Worm (Caenorhabditis elegans) whole organism, young adult: Measurements from ENCODE around the gene dnj-9.

ENCODE experiments used
- D2030.7 ChIP-seq: fragments of 200-800 bp; sonication (Bioruptor generic); IDR thresholded peaks from 2 replicates; pipeline ENCODE4 v1.3.6; 2022; ENCODE audit warnings: missing genetic modification reagents, missing genetic modification characterization, missing compliant biosample characterization
- F23B12.7 ChIP-seq: sonication (generic microtip); optimal IDR thresholded peaks from 2 replicates; lab custom pipeline; 2017; ENCODE audit warnings: missing genetic modification characterization, mild to moderate bottlenecking, missing compliant biosample characterization, antibody characterized with exemption, moderate library complexity; ENCODE audit not compliant: insufficient read depth
- F37B4.10 ChIP-seq: fragments of 200-800 bp; sonication (Bioruptor generic); IDR thresholded peaks from 2 replicates; pipeline ENCODE4 v1.3.6; 2022; ENCODE audit warnings: missing genetic modification characterization, missing compliant biosample characterization
- F57C9.4 ChIP-seq: sonication (generic microtip); optimal IDR thresholded peaks from 2 replicates; lab custom pipeline; 2017; ENCODE audit warnings: mild to moderate bottlenecking, missing genetic modification characterization, missing compliant biosample characterization
- K11D2.4 ChIP-seq: fragments of 200-800 bp; sonication (Bioruptor generic); IDR thresholded peaks from 2 replicates; pipeline ENCODE4 v1.3.6; 2022; ENCODE audit warnings: missing genetic modification reagents, missing genetic modification characterization, missing compliant biosample characterization
- K12H6.12 ChIP-seq: fragments of 200-800 bp; sonication (Bioruptor generic); optimal IDR thresholded peaks from 2 replicates; lab custom pipeline; 2018; ENCODE audit warnings: mild to moderate bottlenecking, missing genetic modification characterization, missing compliant biosample characterization
- T07F8.4 ChIP-seq: sonication (generic microtip); optimal IDR thresholded peaks from 2 replicates; lab custom pipeline; 2016; ENCODE audit warnings: mild to moderate bottlenecking, missing genetic modification characterization, moderate library complexity, missing compliant biosample characterization
- Y53G8AR.9 ChIP-seq: fragments of 200-800 bp; sonication (Bioruptor generic); conservative IDR thresholded peaks from 2 replicates; pipeline ENCODE4 v1.3.6; 2022; ENCODE audit warnings: missing genetic modification reagents, missing genetic modification characterization, missing compliant biosample characterization
- ZK185.1 ChIP-seq: sonication (generic microtip); optimal IDR thresholded peaks from 2 replicates; lab custom pipeline; 2016; ENCODE audit warnings: mild to moderate bottlenecking, missing genetic modification characterization, missing compliant biosample characterization; ENCODE audit not compliant: poor library complexity, severe bottlenecking
- ama-1 ChIP-seq, 3 experiments: fragments of 150-350 bp in 1 of 3; sonication (generic microtip) in 2 of 3; optimal IDR thresholded peaks; 2 replicates each; lab custom pipeline; 2014 to 2018; ENCODE audit warnings: missing biosample characterization in 2 of 3, missing genetic modification characterization in 2 of 3, missing genetic modification reagents in 2 of 3
- atf-7 ChIP-seq: sonication (generic microtip); optimal IDR thresholded peaks from 2 replicates; lab custom pipeline; 2017; ENCODE audit warnings: mild to moderate bottlenecking, missing genetic modification characterization, missing compliant biosample characterization
- athp-1 ChIP-seq: sonication (generic microtip); optimal IDR thresholded peaks from 2 replicates; lab custom pipeline; 2017; ENCODE audit warnings: mild to moderate bottlenecking, missing genetic modification characterization, missing compliant biosample characterization
- attf-5 ChIP-seq: fragments of 200-800 bp; sonication (Bioruptor generic); optimal IDR thresholded peaks from 2 replicates; lab custom pipeline; 2018; ENCODE audit warnings: mild to moderate bottlenecking, missing genetic modification characterization, missing compliant biosample characterization
- bed-2 ChIP-seq: fragments of 200-800 bp; sonication (Bioruptor generic); IDR thresholded peaks from 2 replicates; pipeline ENCODE4 v1.3.6; 2022; ENCODE audit warnings: missing genetic modification reagents, missing genetic modification characterization, missing compliant biosample characterization
- cebp-1 ChIP-seq, 2 experiments: fragments of 200-800 bp in 1 of 2; sonication (Bioruptor generic) in 1 of 2; sonication (generic microtip) in 1 of 2; IDR thresholded peaks in 1 of 2; optimal IDR thresholded peaks in 1 of 2; 2 replicates each; pipeline versions ENCODE4 v1.3.6 to Lab custom; 2017 to 2022; ENCODE audit warnings: missing compliant biosample characterization in 2 of 2, missing genetic modification characterization in 2 of 2, mild to moderate bottlenecking in 1 of 2, missing genetic modification reagents in 1 of 2, moderate library complexity in 1 of 2
- ceh-27 ChIP-seq: fragments of 200-800 bp; sonication (Bioruptor generic); optimal IDR thresholded peaks from 2 replicates; lab custom pipeline; 2018; ENCODE audit warnings: mild to moderate bottlenecking, missing genetic modification characterization, moderate library complexity, missing compliant biosample characterization
- ceh-91 ChIP-seq: fragments of 200-800 bp; sonication (Bioruptor generic); IDR thresholded peaks from 2 replicates; pipeline ENCODE4 v1.3.6; 2022; ENCODE audit warnings: missing genetic modification reagents, missing genetic modification characterization, missing compliant biosample characterization
- dpl-1 ChIP-seq: fragments of 150-350 bp; optimal IDR thresholded peaks from 2 replicates; lab custom pipeline; 2014; ENCODE audit warnings: missing biosample characterization, missing genetic modification reagents, missing genetic modification characterization
- efl-1 ChIP-seq: fragments of 150-350 bp; optimal IDR thresholded peaks from 2 replicates; lab custom pipeline; 2014; ENCODE audit warnings: missing biosample characterization, missing genetic modification reagents, missing genetic modification characterization
- ekl-4 ChIP-seq: fragments of 200-800 bp; sonication (Bioruptor generic); IDR thresholded peaks from 2 replicates; pipeline ENCODE4 v1.3.6; 2022; ENCODE audit warnings: missing genetic modification reagents, missing genetic modification characterization, missing compliant biosample characterization
- fkh-3 ChIP-seq: sonication (generic microtip); optimal IDR thresholded peaks from 2 replicates; lab custom pipeline; 2016; ENCODE audit warnings: mild to moderate bottlenecking, missing genetic modification characterization, missing compliant biosample characterization
- hlh-26 ChIP-seq: fragments of 200-800 bp; sonication (Bioruptor generic); conservative IDR thresholded peaks from 2 replicates; pipeline ENCODE4 v1.3.6; 2022; ENCODE audit warnings: missing genetic modification reagents, missing genetic modification characterization, missing compliant biosample characterization
- hrde-1 ChIP-seq: sonication (generic microtip); optimal IDR thresholded peaks from 2 replicates; lab custom pipeline; 2016; ENCODE audit warnings: missing genetic modification characterization, mild to moderate bottlenecking, missing compliant biosample characterization, moderate library complexity, missing genotype, missing genetic modification reagents, borderline replicate concordance
- let-526 ChIP-seq: fragments of 200-800 bp; sonication (Bioruptor generic); IDR thresholded peaks from 2 replicates; pipeline ENCODE4 v1.3.6; 2022; ENCODE audit warnings: missing genetic modification reagents, missing genetic modification characterization, missing compliant biosample characterization
- let-607 ChIP-seq, 2 experiments: fragments of 200-800 bp in 1 of 2; sonication (Bioruptor generic) in 1 of 2; sonication (generic microtip) in 1 of 2; optimal IDR thresholded peaks; 2 replicates each; lab custom pipeline; 2016 to 2018; ENCODE audit warnings: mild to moderate bottlenecking in 2 of 2, missing compliant biosample characterization in 2 of 2, missing genetic modification characterization in 2 of 2, moderate library complexity in 2 of 2, missing genotype in 1 of 2
- lin-26 ChIP-seq: fragments of 200-800 bp; sonication (Bioruptor generic); IDR thresholded peaks from 2 replicates; pipeline ENCODE4 v1.3.6; 2022; ENCODE audit warnings: missing genetic modification reagents, missing genetic modification characterization, missing compliant biosample characterization
- lir-1 ChIP-seq: fragments of 200-800 bp; sonication (Bioruptor generic); conservative IDR thresholded peaks from 2 replicates; pipeline ENCODE4 v1.3.6; 2022; ENCODE audit warnings: missing genetic modification reagents, missing genetic modification characterization, missing compliant biosample characterization
- lsy-27 ChIP-seq: sonication (generic microtip); optimal IDR thresholded peaks from 2 replicates; lab custom pipeline; 2017; ENCODE audit warnings: missing genetic modification characterization, mild to moderate bottlenecking, missing compliant biosample characterization, antibody characterized with exemption, missing genotype, borderline replicate concordance; ENCODE audit not compliant: insufficient read depth
- madf-10 ChIP-seq: sonication (generic microtip); optimal IDR thresholded peaks from 2 replicates; lab custom pipeline; 2016; ENCODE audit warnings: mild to moderate bottlenecking, missing genetic modification characterization, missing compliant biosample characterization
- madf-8 ChIP-seq: fragments of 200-800 bp; sonication (Bioruptor generic); conservative IDR thresholded peaks from 2 replicates; pipeline ENCODE4 v1.3.6; 2022; ENCODE audit warnings: missing genetic modification reagents, missing genetic modification characterization, missing compliant biosample characterization
- mxl-1 ChIP-seq: sonication (generic microtip); optimal IDR thresholded peaks from 2 replicates; lab custom pipeline; 2016; ENCODE audit warnings: missing genetic modification characterization, missing compliant biosample characterization
- nfya-1 ChIP-seq: sonication (generic microtip); optimal IDR thresholded peaks from 2 replicates; lab custom pipeline; 2017; ENCODE audit warnings: antibody characterized with exemption, missing compliant biosample characterization, missing genetic modification characterization, borderline replicate concordance; ENCODE audit not compliant: insufficient read depth
- nfyb-1 ChIP-seq: fragments of 200-800 bp; sonication (Bioruptor generic); IDR thresholded peaks from 2 replicates; pipeline ENCODE4 v1.3.6; 2022; ENCODE audit warnings: missing genetic modification reagents, missing genetic modification characterization, missing compliant biosample characterization
- nhr-80 ChIP-seq: sonication (generic microtip); optimal IDR thresholded peaks from 2 replicates; lab custom pipeline; 2016; ENCODE audit warnings: missing genetic modification characterization, missing compliant biosample characterization
- pbrm-1 ChIP-seq: fragments of 200-800 bp; sonication (Bioruptor generic); IDR thresholded peaks from 2 replicates; pipeline ENCODE4 v1.3.6; 2022; ENCODE audit warnings: missing genetic modification reagents, missing genetic modification characterization, missing compliant biosample characterization
- rcor-1 ChIP-seq: fragments of 200-800 bp; sonication (Bioruptor generic); IDR thresholded peaks from 2 replicates; pipeline ENCODE4 v1.3.6; 2022; ENCODE audit warnings: missing genetic modification reagents, missing genetic modification characterization, missing compliant biosample characterization
- repo-1 ChIP-seq: sonication (generic microtip); optimal IDR thresholded peaks from 2 replicates; lab custom pipeline; 2017; ENCODE audit warnings: mild to moderate bottlenecking, missing genetic modification characterization, missing compliant biosample characterization
- sea-2 ChIP-seq: fragments of 200-800 bp; sonication (Bioruptor generic); IDR thresholded peaks from 2 replicates; pipeline ENCODE4 v1.3.6; 2022; ENCODE audit warnings: missing genetic modification characterization, missing compliant biosample characterization
- tbp1 ChIP-seq: fragments of 200-800 bp; sonication (Bioruptor generic); optimal IDR thresholded peaks from 2 replicates; lab custom pipeline; 2018; ENCODE audit warnings: mild to moderate bottlenecking, missing genetic modification characterization, missing compliant biosample characterization
- tbx-9 ChIP-seq: sonication (generic microtip); optimal IDR thresholded peaks from 2 replicates; lab custom pipeline; 2016; ENCODE audit warnings: borderline replicate concordance, missing genetic modification characterization, inconsistent platforms, missing compliant biosample characterization
- tlf-1 ChIP-seq: fragments of 200-800 bp; sonication (Bioruptor generic); optimal IDR thresholded peaks from 2 replicates; lab custom pipeline; 2018; ENCODE audit warnings: mild to moderate bottlenecking, missing genetic modification characterization, missing compliant biosample characterization
- zim-3 ChIP-seq: sonication (generic microtip); optimal IDR thresholded peaks from 2 replicates; lab custom pipeline; 2017; ENCODE audit warnings: mild to moderate bottlenecking, missing genetic modification characterization, moderate library complexity, missing compliant biosample characterization
- ztf-18 ChIP-seq: sonication (generic microtip); optimal IDR thresholded peaks from 2 replicates; lab custom pipeline; 2016; ENCODE audit warnings: missing genotype, mild to moderate bottlenecking, missing genetic modification characterization, missing compliant biosample characterization
- ztf-26 ChIP-seq: sonication (generic microtip); optimal IDR thresholded peaks from 2 replicates; lab custom pipeline; 2017; ENCODE audit warnings: missing genetic modification characterization, missing compliant biosample characterization

Gene dnj-9

DNA sequence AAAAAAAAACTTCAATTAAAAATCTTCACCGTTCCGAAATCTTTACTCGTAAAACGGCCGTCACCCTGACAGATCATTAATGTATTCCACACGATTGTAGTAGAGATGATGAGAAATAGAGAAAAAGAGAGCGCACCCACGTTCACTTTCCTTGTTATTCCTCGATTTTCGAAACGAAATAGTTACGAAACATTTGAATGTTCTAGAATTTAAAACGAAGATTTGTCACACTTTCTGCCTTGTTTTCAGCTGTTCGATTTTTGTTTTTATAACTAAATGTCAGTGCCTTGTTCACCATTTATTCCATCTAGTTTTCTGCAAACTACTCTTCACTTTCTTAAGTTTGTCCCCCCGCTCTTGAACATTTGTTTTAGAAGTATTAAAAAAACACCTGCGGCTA lies 2.9 kb downstream of the dnj-9 start:
- TF ChIP-seq cebp-1 (GFP tag; IDR thresholded peaks at IDR 0.05; lab: Robert Waterston, UW) (no peak), cebp-1 (tag; optimal IDR thresholded peaks at IDR 0.05; lab: Kevin White, UChicago) (peak; percentile 66), nfya-1 (no peak), madf-8 (no peak), T07F8.4 (tag; lab: Kevin White, UChicago) (no peak)

DNA sequence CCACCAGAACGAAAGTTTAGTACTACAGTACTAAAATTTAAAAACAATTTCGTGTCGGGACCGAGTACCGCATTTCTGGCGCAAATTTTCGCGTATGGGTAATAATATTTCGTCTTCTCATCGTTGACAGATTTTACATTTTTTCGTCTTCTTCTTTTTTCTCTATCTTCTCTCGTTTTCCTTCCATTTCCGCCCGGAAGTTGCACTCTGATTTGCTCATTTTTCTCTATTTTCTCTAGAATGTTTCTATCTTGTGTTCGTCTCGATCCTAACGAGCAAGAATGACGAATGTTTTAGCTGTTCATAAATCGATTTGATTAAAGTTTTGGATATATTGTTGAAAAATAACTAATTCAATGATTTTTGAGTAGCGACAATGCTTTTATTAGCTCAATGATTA lies 3.6 kb downstream of the dnj-9 start:
- TF ChIP-seq dpl-1 (GFP tag; lab: Kevin White, UChicago) (no peak), K11D2.4 (0 out of 2 replicates have a peak, but pooled peaks have one; percentile 19)

ce11 chrII:4856113-4856512 lies 4.3 kb downstream of the dnj-9 start:
- TF ChIP-seq F23B12.7 (tag; lab: Kevin White, UChicago) (no peak), tbx-9 (tag; lab: Kevin White, UChicago) (no peak), efl-1 (GFP tag; lab: Kevin White, UChicago) (no peak), F57C9.4 (tag; lab: Kevin White, UChicago) (no peak), rcor-1 (no peak), repo-1 (tag; lab: Kevin White, UChicago) (no peak), let-526 (peak; percentile 24; the same call in 1 of the 2 replicates), ztf-26 (tag; lab: Kevin White, UChicago) (no peak), ceh-91 (GFP tag; lab: Robert Waterston, UW) (no peak), nfyb-1 (GFP tag; lab: Robert Waterston, UW) (0 out of 2 replicates have a peak, but pooled peaks have one; percentile 46), ZK185.1 (tag; lab: Kevin White, UChicago) (no peak), zim-3 (tag; lab: Kevin White, UChicago) (no peak), mxl-1 (tag; lab: Kevin White, UChicago) (no peak), ekl-4 (GFP tag; lab: Robert Waterston, UW) (no peak), athp-1 (tag; lab: Kevin White, UChicago) (no peak), nfya-1 (no peak), lsy-27 (tag; lab: Kevin White, UChicago) (no peak), ztf-18 (tag; lab: Kevin White, UChicago) (no peak), fkh-3 (no peak), Y53G8AR.9 (GFP tag; lab: Robert Waterston, UW) (no peak), cebp-1 (GFP tag; IDR thresholded peaks at IDR 0.05; lab: Robert Waterston, UW) (peak; percentile 96), cebp-1 (tag; optimal IDR thresholded peaks at IDR 0.05; lab: Kevin White, UChicago) (peak; percentile 99), hlh-26 (GFP tag; lab: Robert Waterston, UW) (no peak), tlf-1 (GFP tag; lab: Kevin White, UChicago) (no peak), K12H6.12 (tag; lab: Kevin White, UChicago) (no peak), hrde-1 (tag; lab: Kevin White, UChicago) (no peak), pbrm-1 (GFP tag; lab: Robert Waterston, UW) (0 out of 2 replicates have a peak, but pooled peaks have one; percentile 12), lin-26 (0 out of 2 replicates have a peak, but pooled peaks have one; percentile 13), ama-1 (optimal IDR thresholded peaks at IDR 0.05; lab: Kevin White, UChicago) (no peak), ama-1 (GFP tag; optimal IDR thresholded peaks at IDR 0.05; lab: Kevin White, UChicago) (no peak), D2030.7 (GFP tag; lab: Robert Waterston, UW) (no peak), madf-10 (no peak), attf-5 (peak; percentile 39), nhr-80 (no peak), let-607 (tag; optimal IDR thresholded peaks at IDR 0.05; lab: Kevin White, UChicago) (no peak), sea-2 (GFP tag; lab: Robert Waterston, UW) (no peak), atf-7 (tag; lab: Kevin White, UChicago) (no peak), F37B4.10 (GFP tag; lab: Robert Waterston, UW) (no peak), tbp1 (no peak), lir-1 (GFP tag; lab: Robert Waterston, UW) (no peak), bed-2 (GFP tag; lab: Robert Waterston, UW) (no peak), ceh-27 (GFP tag; lab: Kevin White, UChicago) (no peak)
